Fruit fly (Drosophila melanogaster): ENCODE data around the gene twit.
A peak's percentile ranks its signal among the peaks of the same experiment; 100 is the strongest.

Gene twit

DNA sequence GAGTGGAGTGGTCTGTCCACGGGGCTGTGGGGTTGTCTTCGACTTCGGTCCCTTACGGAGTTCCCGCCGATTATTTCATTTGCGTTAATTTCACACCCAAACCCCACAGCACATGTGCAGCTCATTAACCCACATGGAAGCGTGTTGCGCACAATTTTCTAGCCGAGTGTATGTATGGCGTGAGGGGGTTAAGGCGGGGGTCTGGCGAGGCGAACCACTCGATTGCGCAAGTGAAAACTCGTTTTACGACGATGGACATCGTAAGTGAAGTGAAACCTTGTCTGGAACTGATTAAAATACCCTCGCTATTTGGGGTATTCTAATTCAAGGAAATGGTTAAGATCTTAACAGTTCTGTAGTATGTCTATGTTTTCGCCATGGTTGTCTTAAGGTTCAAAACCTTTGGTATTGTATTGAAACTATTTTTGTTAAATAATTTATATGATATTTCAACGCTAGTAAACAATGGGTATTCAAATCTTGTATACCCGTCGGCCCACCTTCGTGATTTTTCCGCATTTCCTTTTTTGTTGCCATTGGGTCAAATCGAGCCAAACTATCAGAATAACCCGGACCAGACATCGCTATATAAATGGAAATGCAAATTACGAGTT, 41.2 kb upstream of the twit start (continued):
- TF ChIP-seq pum (GFP tag; optimal IDR thresholded peaks at IDR 0.05) (no peak), D (optimal IDR thresholded peaks at IDR 0.05) (no peak), D (GFP tag; optimal IDR thresholded peaks at IDR 0.05) (peak; percentile 17), lmd (GFP tag; IDR thresholded peaks at IDR 0.05) (peak; percentile 53; the same call in 1 of the 2 replicates), CG13624 (GFP tag; optimal IDR thresholded peaks at IDR 0.05) (peak; percentile 2), CG6765 (GFP tag; optimal IDR thresholded peaks at IDR 0.05) (no peak), gt (GFP tag; IDR thresholded peaks at IDR 0.05) (no peak), CG10979 (tag; optimal IDR thresholded peaks at IDR 0.05) (peak; percentile 29), al (GFP tag; IDR thresholded peaks at IDR 0.05) (no peak), caup (GFP tag; optimal IDR thresholded peaks at IDR 0.05; ENCODE audit: severe bottlenecking) (no peak), Chrac-16 (GFP tag; optimal IDR thresholded peaks at IDR 0.05) (peak; percentile 15), ranshi (GFP tag; IDR thresholded peaks at IDR 0.05) (0 out of 2 replicates have a peak, but pooled peaks have one; percentile 27), CG30403 (GFP tag; optimal IDR thresholded peaks at IDR 0.05) (peak; percentile 57), jigr1 (GFP tag; IDR thresholded peaks at IDR 0.05) (no peak), CG9609 (GFP tag; optimal IDR thresholded peaks at IDR 0.05) (no peak), toy (GFP tag; IDR thresholded peaks at IDR 0.05) (no peak), CG34376 (GFP tag; optimal IDR thresholded peaks at IDR 0.05) (no peak), CG3838 (GFP tag; optimal IDR thresholded peaks at IDR 0.05) (no peak), ttk (GFP tag; IDR thresholded peaks at IDR 0.05) (peak; percentile 44; the same call in 1 of the 2 replicates), CG12942 (GFP tag; optimal IDR thresholded peaks at IDR 0.05) (peak; percentile 4), MTF-1 (GFP tag; optimal IDR thresholded peaks at IDR 0.05; ENCODE audit: borderline replicate concordance) (no peak), CG31441 (GFP tag; IDR thresholded peaks at IDR 0.05) (peak; percentile 66), CG15514 (GFP tag; optimal IDR thresholded peaks at IDR 0.05) (peak; percentile 13), CG2120 (GFP tag; optimal IDR thresholded peaks at IDR 0.05) (peak; percentile 4), CG8281 (tag; optimal IDR thresholded peaks at IDR 0.05) (no peak), CG18599 (GFP tag; optimal IDR thresholded peaks at IDR 0.05) (peak; percentile 46), CG1233 (GFP tag; optimal IDR thresholded peaks at IDR 0.05) (no peak), trh (GFP tag; optimal IDR thresholded peaks at IDR 0.05) (no peak), inv (GFP tag; IDR thresholded peaks at IDR 0.05; ENCODE audit: partially characterized antibody) (no peak), ap (GFP tag; IDR thresholded peaks at IDR 0.05) (peak; percentile 54; the same call in 1 of the 2 replicates), sc (optimal IDR thresholded peaks at IDR 0.05) (no peak), sc (GFP tag; optimal IDR thresholded peaks at IDR 0.05) (peak; percentile 0), da (GFP tag; optimal IDR thresholded peaks at IDR 0.05) (no peak), CG12744 (GFP tag; optimal IDR thresholded peaks at IDR 0.05) (no peak), jing (GFP tag; optimal IDR thresholded peaks at IDR 0.05) (peak; percentile 10), CG10147 (GFP tag; optimal IDR thresholded peaks at IDR 0.05) (no peak), bbx (GFP tag; IDR thresholded peaks at IDR 0.05; ENCODE audit: partially characterized antibody) (no peak), CG9727 (GFP tag; optimal IDR thresholded peaks at IDR 0.05) (no peak), CG6689 (GFP tag; IDR thresholded peaks at IDR 0.05) (peak; percentile 59), CG3995 (GFP tag; optimal IDR thresholded peaks at IDR 0.05) (no peak), CG14014 (GFP tag; IDR thresholded peaks at IDR 0.05) (0 out of 2 replicates have a peak, but pooled peaks have one; percentile 32), zen (tag; optimal IDR thresholded peaks at IDR 0.05) (no peak), CG14860 (GFP tag; IDR thresholded peaks at IDR 0.05; ENCODE audit: partially characterized antibody) (no peak), MESR4 (GFP tag; optimal IDR thresholded peaks at IDR 0.05) (no peak), Awh (GFP tag; IDR thresholded peaks at IDR 0.05) (peak; percentile 57; the same call in 1 of the 2 replicates), ash1 (GFP tag; optimal IDR thresholded peaks at IDR 0.05) (no peak), Xrp1 (GFP tag; IDR thresholded peaks at IDR 0.05) (peak; percentile 51; the same call in 1 of the 2 replicates), mirr (GFP tag; optimal IDR thresholded peaks at IDR 0.05) (no peak), Deaf1 (tag; optimal IDR thresholded peaks at IDR 0.05) (peak; percentile 42), salm (tag; optimal IDR thresholded peaks at IDR 0.05) (no peak)

Measured in whole organism, embryonic.